Fruit fly (Drosophila melanogaster) whole organism, pupa: ENCODE results near the gene CAH7.

ENCODE experiments used
- CG13204 ChIP-seq: fragments of 200-800 bp; sonication (Bioruptor generic); optimal IDR thresholded peaks from 2 replicates; lab custom pipeline; 2018; ENCODE audit warnings: missing biosample characterization, mild to moderate bottlenecking, missing genetic modification characterization, moderate library complexity
- CG8159 ChIP-seq: fragments of 200-800 bp; sonication (Bioruptor generic); optimal IDR thresholded peaks from 3 replicates; lab custom pipeline; 2018; ENCODE audit warnings: missing biosample characterization, mild to moderate bottlenecking, missing genetic modification characterization, moderate library complexity

DNA sequence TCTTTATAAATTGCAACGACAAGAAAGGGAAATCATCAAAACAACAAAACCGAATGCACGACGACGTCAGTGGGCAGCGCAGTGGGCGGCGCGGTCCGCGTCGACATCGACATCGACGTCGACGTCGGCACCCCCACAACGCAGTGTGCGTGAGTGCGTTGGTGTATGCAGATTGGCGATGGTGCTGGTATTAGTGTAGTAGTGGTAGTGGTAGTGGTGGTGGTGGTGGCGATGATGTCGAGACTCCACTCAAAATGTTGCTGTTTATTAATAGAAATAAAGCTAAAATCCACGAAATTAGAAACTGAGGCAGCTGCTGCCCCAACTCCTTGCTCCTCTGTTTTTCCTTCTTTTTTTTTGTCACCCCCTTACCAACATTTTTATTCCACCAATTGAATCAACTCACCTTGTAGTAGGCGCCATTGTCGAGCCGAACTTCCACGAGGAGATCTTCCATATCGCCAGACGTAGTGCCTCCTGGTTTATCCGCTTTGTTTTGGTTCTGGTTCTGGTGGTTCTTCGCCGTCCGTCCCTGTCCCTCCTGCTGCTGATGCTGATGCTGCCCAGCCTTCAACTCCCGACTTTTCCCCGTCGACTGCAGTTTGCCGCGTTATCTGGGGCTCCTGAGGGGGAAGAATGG lies 3.6 kb upstream of the CAH7 start:
- TF ChIP-seq CG8159 (no peak), CG13204 (no peak)
